Fruit fly (Drosophila melanogaster) whole organism, embryonic: ENCODE results near the gene CG9360.
A peak's percentile ranks its signal among the peaks of the same experiment; 100 is the strongest.

Experiments used
- B-H1 ChIP-seq: fragments of 200-800 bp; sonication (Bioruptor generic); IDR thresholded peaks from 3 replicates; pipeline ENCODE4 v1.3.6; 2022; ENCODE audit warnings: missing biosample characterization, missing genetic modification characterization
- Bgb ChIP-seq: fragments of 200-800 bp; sonication (Bioruptor generic); IDR thresholded peaks from 2 replicates; pipeline ENCODE4 v1.3.6; 2022; ENCODE audit warnings: missing biosample characterization, missing genetic modification characterization; ENCODE audit not compliant: partially characterized antibody
- Blimp-1 ChIP-seq: fragments of 200-800 bp; sonication (Bioruptor generic); optimal IDR thresholded peaks from 3 replicates; lab custom pipeline; 2018; ENCODE audit warnings: missing biosample characterization, missing genetic modification characterization, mild to moderate bottlenecking, moderate library complexity, missing genetic modification reagents
- BtbVII ChIP-seq: fragments of 200-800 bp; sonication (Bioruptor generic); optimal IDR thresholded peaks from 3 replicates; lab custom pipeline; 2017; ENCODE audit warnings: missing biosample characterization, mild to moderate bottlenecking, missing genetic modification characterization
- CG11695 ChIP-seq: fragments of 200-800 bp; sonication (Bioruptor generic); IDR thresholded peaks from 3 replicates; pipeline ENCODE4 v1.3.6; 2022; ENCODE audit warnings: missing biosample characterization, missing genetic modification characterization
- CG12391 ChIP-seq: fragments of 200-800 bp; sonication (Bioruptor generic); optimal IDR thresholded peaks from 3 replicates; lab custom pipeline; 2018; ENCODE audit warnings: missing biosample characterization, mild to moderate bottlenecking, missing genetic modification characterization, moderate library complexity
- CG13624 ChIP-seq: fragments of 200-800 bp; sonication (Bioruptor generic); optimal IDR thresholded peaks from 2 replicates; lab custom pipeline; 2016; ENCODE audit warnings: missing biosample characterization, missing genetic modification characterization
- CG14014 ChIP-seq: fragments of 200-800 bp; sonication (Bioruptor generic); IDR thresholded peaks from 2 replicates; pipeline ENCODE4 v1.3.6; 2022; ENCODE audit warnings: missing biosample characterization, missing genetic modification characterization
- CG14710 ChIP-seq: fragments of 200-800 bp; sonication (Bioruptor generic); optimal IDR thresholded peaks from 3 replicates; lab custom pipeline; 2019; ENCODE audit warnings: missing biosample characterization, mild to moderate bottlenecking, missing genetic modification characterization, moderate library complexity
- CG18011 ChIP-seq: fragments of 200-800 bp; sonication (Bioruptor generic); optimal IDR thresholded peaks from 2 replicates; lab custom pipeline; 2017; ENCODE audit warnings: missing biosample characterization, missing genetic modification characterization, mild to moderate bottlenecking, moderate library complexity, missing genotype
- CG18764 ChIP-seq: fragments of 200-800 bp; sonication (Bioruptor generic); optimal IDR thresholded peaks from 3 replicates; lab custom pipeline; 2016; ENCODE audit warnings: missing biosample characterization, missing genetic modification characterization
- CG31365 ChIP-seq: fragments of 200-800 bp; sonication (Bioruptor generic); optimal IDR thresholded peaks from 2 replicates; lab custom pipeline; 2018; ENCODE audit warnings: missing biosample characterization, mild to moderate bottlenecking, missing genetic modification characterization
- CG4360 ChIP-seq: fragments of 200-800 bp; sonication (Bioruptor generic); IDR thresholded peaks from 2 replicates; pipeline ENCODE4 v1.3.6; 2022; ENCODE audit warnings: missing biosample characterization, missing genetic modification characterization
- CG43689 ChIP-seq: fragments of 200-800 bp; sonication (Bioruptor generic); IDR thresholded peaks from 2 replicates; pipeline ENCODE4 v1.3.6; 2022; ENCODE audit warnings: missing biosample characterization, missing genetic modification characterization
- CG6175 ChIP-seq: fragments of 200-800 bp; sonication (Bioruptor generic); IDR thresholded peaks from 3 replicates; pipeline ENCODE4 v1.3.6; 2022; ENCODE audit warnings: missing biosample characterization, missing genetic modification characterization
- CG7745 ChIP-seq: fragments of 200-800 bp; sonication (Bioruptor generic); optimal IDR thresholded peaks from 2 replicates; lab custom pipeline; 2018; ENCODE audit warnings: missing biosample characterization, mild to moderate bottlenecking, missing genetic modification characterization, moderate library complexity
- CG7987 ChIP-seq: fragments of 200-800 bp; sonication (Bioruptor generic); optimal IDR thresholded peaks from 2 replicates; lab custom pipeline; 2018; ENCODE audit warnings: missing biosample characterization, mild to moderate bottlenecking, missing genetic modification characterization, moderate library complexity
- CG8089 ChIP-seq: fragments of 200-800 bp; sonication (Bioruptor generic); optimal IDR thresholded peaks from 3 replicates; lab custom pipeline; 2016; ENCODE audit warnings: missing biosample characterization, missing genetic modification characterization
- CG8281 ChIP-seq: fragments of 200-800 bp; sonication (Bioruptor generic); optimal IDR thresholded peaks from 2 replicates; lab custom pipeline; 2018; ENCODE audit warnings: missing biosample characterization, mild to moderate bottlenecking, missing genetic modification characterization, moderate library complexity
- CG8478 ChIP-seq: fragments of >200 bp; optimal IDR thresholded peaks from 2 replicates; lab custom pipeline; 2018
- Chrac-16 ChIP-seq: fragments of 200-800 bp; sonication (Bioruptor generic); optimal IDR thresholded peaks from 3 replicates; lab custom pipeline; 2016; ENCODE audit warnings: missing biosample characterization, missing genetic modification characterization
- D19B ChIP-seq: fragments of 200-800 bp; sonication (Bioruptor generic); optimal IDR thresholded peaks from 2 replicates; lab custom pipeline; 2017; ENCODE audit warnings: missing biosample characterization, mild to moderate bottlenecking, missing genetic modification characterization
- Dp ChIP-seq: fragments of 200-800 bp; sonication (Bioruptor generic); optimal IDR thresholded peaks from 2 replicates; lab custom pipeline; 2018; ENCODE audit warnings: missing biosample characterization, mild to moderate bottlenecking, missing genetic modification characterization, moderate library complexity
- Fer3 ChIP-seq: fragments of 200-800 bp; sonication (Bioruptor generic); optimal IDR thresholded peaks from 2 replicates; lab custom pipeline; 2018; ENCODE audit warnings: missing biosample characterization, mild to moderate bottlenecking, missing genetic modification characterization, moderate library complexity
- Hr51 ChIP-seq, 2 experiments: fragments of 200-800 bp; sonication (Bioruptor generic); optimal IDR thresholded peaks; 2 replicates in 1 of 2; 3 replicates in 1 of 2; lab custom pipeline; 2016 to 2018; ENCODE audit warnings: missing biosample characterization in 2 of 2, missing genetic modification characterization in 2 of 2, mild to moderate bottlenecking in 1 of 2, moderate library complexity in 1 of 2
- Lhr ChIP-seq: fragments of 200-800 bp; sonication (Bioruptor generic); optimal IDR thresholded peaks from 3 replicates; lab custom pipeline; 2017; ENCODE audit warnings: mild to moderate bottlenecking, missing biosample characterization, missing genetic modification reagents, missing genetic modification characterization
- Side ChIP-seq: fragments of 200-800 bp; sonication (Bioruptor generic); optimal IDR thresholded peaks from 2 replicates; lab custom pipeline; 2016; ENCODE audit warnings: missing biosample characterization, missing genetic modification characterization
- Spps ChIP-seq: fragments of 200-800 bp; sonication (Bioruptor generic); optimal IDR thresholded peaks from 2 replicates; lab custom pipeline; 2018; ENCODE audit warnings: missing biosample characterization, mild to moderate bottlenecking, missing genetic modification characterization
- Xrp1 ChIP-seq: fragments of 200-800 bp; sonication (Bioruptor generic); IDR thresholded peaks from 2 replicates; pipeline ENCODE4 v1.3.6; 2022; ENCODE audit warnings: missing biosample characterization, missing genetic modification characterization
- YL-1 ChIP-seq: fragments of 200-800 bp; sonication (Bioruptor generic); optimal IDR thresholded peaks from 3 replicates; lab custom pipeline; 2017; ENCODE audit warnings: missing biosample characterization, mild to moderate bottlenecking, missing genetic modification characterization
- amos ChIP-seq: fragments of 200-800 bp; sonication (Bioruptor generic); IDR thresholded peaks from 2 replicates; pipeline ENCODE4 v1.3.6; 2022; ENCODE audit warnings: missing biosample characterization, missing genetic modification characterization; ENCODE audit not compliant: partially characterized antibody
- ap ChIP-seq: fragments of 200-800 bp; sonication (Bioruptor generic); IDR thresholded peaks from 2 replicates; pipeline ENCODE4 v1.3.6; 2022; ENCODE audit warnings: missing biosample characterization, missing genetic modification characterization
- ato ChIP-seq: fragments of 200-800 bp; sonication (Bioruptor generic); IDR thresholded peaks from 2 replicates; pipeline ENCODE4 v1.3.6; 2022; ENCODE audit warnings: missing biosample characterization, missing genetic modification characterization; ENCODE audit not compliant: partially characterized antibody
- bsh ChIP-seq, 2 experiments: fragments of 200-800 bp; sonication (Bioruptor generic); optimal IDR thresholded peaks; 2 replicates each; lab custom pipeline; 2017 to 2018; ENCODE audit warnings: mild to moderate bottlenecking in 2 of 2, missing biosample characterization in 2 of 2, missing genetic modification characterization in 2 of 2, moderate library complexity in 1 of 2
- cato ChIP-seq: fragments of 200-800 bp; sonication (Bioruptor generic); optimal IDR thresholded peaks from 2 replicates; lab custom pipeline; 2016; ENCODE audit warnings: missing biosample characterization, missing genetic modification characterization, borderline replicate concordance
- caup ChIP-seq: fragments of 200-800 bp; sonication (Bioruptor generic); optimal IDR thresholded peaks from 3 replicates; lab custom pipeline; 2017; ENCODE audit warnings: missing biosample characterization, mild to moderate bottlenecking, missing genetic modification characterization, moderate library complexity; ENCODE audit not compliant: severe bottlenecking
- dimm ChIP-seq: fragments of 200-800 bp; sonication (Bioruptor generic); IDR thresholded peaks from 2 replicates; pipeline ENCODE4 v1.3.6; 2022; ENCODE audit warnings: missing biosample characterization, missing genetic modification characterization
- fd64A ChIP-seq: fragments of 200-800 bp; sonication (Bioruptor generic); optimal IDR thresholded peaks from 3 replicates; lab custom pipeline; 2018; ENCODE audit warnings: missing biosample characterization, mild to moderate bottlenecking, missing genetic modification characterization
- hbn ChIP-seq: fragments of 200-800 bp; sonication (Bioruptor generic); IDR thresholded peaks from 2 replicates; pipeline ENCODE4 v1.3.6; 2022; ENCODE audit warnings: missing biosample characterization, missing genetic modification characterization; ENCODE audit not compliant: partially characterized antibody
- jing ChIP-seq: fragments of 200-800 bp; sonication (Bioruptor generic); optimal IDR thresholded peaks from 2 replicates; lab custom pipeline; 2018; ENCODE audit warnings: missing biosample characterization, mild to moderate bottlenecking, missing genetic modification characterization
- nerfin-1 ChIP-seq: fragments of 200-800 bp; sonication (Bioruptor generic); optimal IDR thresholded peaks from 3 replicates; lab custom pipeline; 2019; ENCODE audit warnings: missing biosample characterization, mild to moderate bottlenecking, missing genetic modification characterization, moderate library complexity
- otp ChIP-seq: fragments of 200-800 bp; sonication (Bioruptor generic); IDR thresholded peaks from 3 replicates; pipeline ENCODE4, ENCODE4 v1.3.6; 2022; ENCODE audit warnings: missing biosample characterization, missing genetic modification characterization
- psq ChIP-seq: fragments of 200-800 bp; sonication (Bioruptor generic); optimal IDR thresholded peaks from 2 replicates; lab custom pipeline; 2017; ENCODE audit warnings: missing biosample characterization, missing genetic modification characterization
- sqz ChIP-seq: fragments of 200-800 bp; sonication (Bioruptor generic); optimal IDR thresholded peaks from 3 replicates; lab custom pipeline; 2018; ENCODE audit warnings: missing biosample characterization, mild to moderate bottlenecking, missing genetic modification characterization
- stwl ChIP-seq: fragments of 200-800 bp; sonication (Bioruptor generic); optimal IDR thresholded peaks from 3 replicates; lab custom pipeline; 2018; ENCODE audit warnings: missing biosample characterization, mild to moderate bottlenecking, missing genetic modification characterization, moderate library complexity
- tap ChIP-seq: fragments of 200-800 bp; optimal IDR thresholded peaks from 3 replicates; lab custom pipeline; 2019; ENCODE audit warnings: missing biosample characterization, mild to moderate bottlenecking, missing genetic modification characterization, moderate library complexity
- zfh1 ChIP-seq: fragments of 200-800 bp; sonication (Bioruptor generic); IDR thresholded peaks from 3 replicates; pipeline ENCODE4 v1.3.6; 2022; ENCODE audit warnings: missing biosample characterization, missing genetic modification characterization

CG9360 gene

DNA sequence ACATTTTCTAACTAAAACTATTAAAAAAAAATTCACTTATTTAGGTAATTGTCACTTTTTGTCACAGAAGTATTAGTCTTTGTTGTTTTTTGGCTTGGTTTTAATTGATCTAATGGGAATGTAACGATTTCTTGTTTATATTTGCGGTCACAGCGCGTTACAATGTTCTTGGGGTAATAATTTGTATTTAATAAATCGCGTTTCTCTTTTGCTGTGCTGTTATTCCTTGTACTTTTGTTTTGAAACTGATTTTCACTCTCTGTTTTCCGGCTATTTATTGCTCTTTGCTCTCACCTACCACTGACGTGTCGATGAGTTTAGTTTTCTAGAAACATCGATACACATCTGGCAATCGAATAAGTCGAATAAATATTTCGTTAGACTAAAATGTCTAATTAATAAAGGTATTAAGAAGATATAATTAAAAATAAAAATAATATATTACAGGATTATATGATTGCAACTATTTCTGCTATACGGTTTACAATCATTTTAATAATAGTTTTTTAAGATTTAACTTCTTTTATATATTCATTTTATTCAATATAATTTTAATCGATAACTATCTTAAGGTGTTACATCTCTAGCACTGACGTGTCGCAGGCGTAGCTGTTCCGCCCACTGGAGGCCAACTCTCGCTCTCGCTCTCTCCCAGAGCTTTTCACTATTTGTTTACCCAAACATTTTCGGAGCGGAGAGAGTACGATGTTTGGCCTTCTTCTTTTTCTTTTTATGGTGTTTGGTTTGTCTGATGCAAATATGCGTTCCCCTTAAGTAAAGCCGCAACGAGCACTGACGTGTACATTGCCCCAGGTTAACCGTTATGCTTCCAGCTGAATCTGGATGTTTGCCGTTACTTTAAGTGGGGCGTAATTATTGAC lies 42.7 kb upstream of the CG9360 start, which contains the start of gene Hsc70-3 (continued):
- TF ChIP-seq CG7987 (GFP tag; lab: Kevin White, UChicago) = peak; percentile 70
- TF ChIP-seq CG11695 (GFP tag; lab: Robert Waterston, UW) = 0 out of 3 replicates have a peak, but pooled peaks have one; percentile 18
- TF ChIP-seq otp (GFP tag; lab: Robert Waterston, UW) = peak; percentile 73; the same call in 1 of the 3 replicates
- TF ChIP-seq Dp (GFP tag; lab: Kevin White, UChicago) = peak; percentile 0
- TF ChIP-seq CG8478 (lab: Kevin White, UChicago) = no peak
- TF ChIP-seq amos (GFP tag; lab: Robert Waterston, UW) = peak; percentile 55; the same call in 1 of the 2 replicates
- TF ChIP-seq psq (GFP tag; lab: Kevin White, UChicago) = no peak
- peak; percentile 60 for TF ChIP-seq nerfin-1 (tag; lab: Kevin White, UChicago)
- peak; percentile 11 for TF ChIP-seq BtbVII (GFP tag; lab: Kevin White, UChicago)
- peak; percentile 41 for TF ChIP-seq Lhr
- TF ChIP-seq Fer3 (tag; lab: Kevin White, UChicago) = peak; percentile 3
- TF ChIP-seq dimm = no peak
- TF ChIP-seq Side (GFP tag; lab: Kevin White, UChicago) = peak; percentile 40
- TF ChIP-seq Blimp-1 = peak; percentile 72
- TF ChIP-seq Xrp1 (GFP tag; lab: Robert Waterston, UW) = peak; percentile 67
- TF ChIP-seq CG12391 (tag; lab: Kevin White, UChicago) = peak; percentile 54
- no peak for TF ChIP-seq CG6175 (GFP tag; lab: Robert Waterston, UW)
- TF ChIP-seq jing (GFP tag; lab: Kevin White, UChicago) = no peak
- TF ChIP-seq CG4360 = no peak
- no peak for TF ChIP-seq tap (tag; lab: Kevin White, UChicago)
- TF ChIP-seq CG18011 (GFP tag; lab: Kevin White, UChicago) = peak; percentile 3
- peak; percentile 49 for TF ChIP-seq stwl (tag; lab: Kevin White, UChicago)
- TF ChIP-seq CG14710 (tag; lab: Kevin White, UChicago) = peak; percentile 53
- TF ChIP-seq ap (GFP tag; lab: Robert Waterston, UW) = no peak
- TF ChIP-seq bsh (GFP tag; optimal IDR thresholded peaks at IDR 0.05; lab: Kevin White, UChicago) = peak in 1 of 2 experiments; percentile 70
- no peak for TF ChIP-seq CG43689 (GFP tag; lab: Robert Waterston, UW)
- peak; percentile 56; the same call in 1 of the 2 replicates for TF ChIP-seq Bgb (GFP tag; lab: Robert Waterston, UW)
- no peak for TF ChIP-seq CG13624
- TF ChIP-seq Chrac-16 (GFP tag; lab: Kevin White, UChicago) = no peak
- no peak for TF ChIP-seq B-H1 (GFP tag; lab: Robert Waterston, UW)
- peak; percentile 37; the same call in 1 of the 3 replicates for TF ChIP-seq zfh1 (GFP tag; lab: Robert Waterston, UW)
- peak; percentile 5 for TF ChIP-seq Spps (tag; lab: Kevin White, UChicago)
- TF ChIP-seq Hr51 (GFP tag; optimal IDR thresholded peaks at IDR 0.05; lab: Kevin White, UChicago) = peak in 1 of 2 experiments; percentile 55
- no peak for TF ChIP-seq ato (GFP tag; lab: Robert Waterston, UW)
- TF ChIP-seq sqz (GFP tag; lab: Kevin White, UChicago) = peak; percentile 11
- TF ChIP-seq caup (GFP tag; lab: Kevin White, UChicago) = no peak
- peak; percentile 34 for TF ChIP-seq CG8089
- TF ChIP-seq CG7745 (tag; lab: Kevin White, UChicago) = peak; percentile 68
- peak; percentile 37 for TF ChIP-seq YL-1 (GFP tag; lab: Kevin White, UChicago)
- TF ChIP-seq CG18764 (GFP tag; lab: Kevin White, UChicago) = peak; percentile 35
- no peak for TF ChIP-seq D19B (GFP tag; lab: Kevin White, UChicago)
- TF ChIP-seq fd64A = peak; percentile 82
- TF ChIP-seq CG14014 (GFP tag; lab: Robert Waterston, UW) = peak; percentile 39; the same call in 1 of the 2 replicates
- TF ChIP-seq hbn (GFP tag; lab: Robert Waterston, UW) = peak; percentile 60; the same call in 1 of the 2 replicates
- TF ChIP-seq cato (GFP tag; lab: Kevin White, UChicago) = no peak
- peak; percentile 13 for TF ChIP-seq CG8281 (tag; lab: Kevin White, UChicago)
- TF ChIP-seq CG31365 (tag; lab: Kevin White, UChicago) = peak; percentile 46
